Fruit fly (Drosophila melanogaster): Measurements from ENCODE around the gene G9a.

Gene G9a

dm6 chrX:278370-279096 lies 32.8 kb downstream of the G9a start:
- TF ChIP-seq CG2678 (tag; optimal IDR thresholded peaks at IDR 0.05) (peak; percentile 40), abd-A (tag; optimal IDR thresholded peaks at IDR 0.05) (peak; percentile 28), CG12659 (GFP tag; optimal IDR thresholded peaks at IDR 0.05) (peak; percentile 23), CG15011 (GFP tag; optimal IDR thresholded peaks at IDR 0.05) (peak; percentile 17), slbo (GFP tag; IDR thresholded peaks at IDR 0.05) (peak; percentile 49), ranshi (GFP tag; IDR thresholded peaks at IDR 0.05) (no peak), CG30403 (GFP tag; optimal IDR thresholded peaks at IDR 0.05) (peak; percentile 17), zfh2 (GFP tag; optimal IDR thresholded peaks at IDR 0.05) (no peak), CG11504 (tag; optimal IDR thresholded peaks at IDR 0.05) (peak; percentile 11), CG8290 (GFP tag; optimal IDR thresholded peaks at IDR 0.05) (no peak), CG8290 (tag; optimal IDR thresholded peaks at IDR 0.05) (peak in 1 of 2 experiments; percentile 59), seq (GFP tag; IDR thresholded peaks at IDR 0.05) (peak; percentile 62; the same call in 1 of the 2 replicates), Hmr (GFP tag; optimal IDR thresholded peaks at IDR 0.05) (peak; percentile 40), CG17359 (tag; optimal IDR thresholded peaks at IDR 0.05) (peak; percentile 3), CG15073 (GFP tag; optimal IDR thresholded peaks at IDR 0.05) (peak; percentile 98), Dip3 (GFP tag; optimal IDR thresholded peaks at IDR 0.05) (peak; percentile 2), CG7839 (tag; optimal IDR thresholded peaks at IDR 0.05) (peak; percentile 3), gem (tag; optimal IDR thresholded peaks at IDR 0.05) (peak; percentile 46), CG7556 (GFP tag; optimal IDR thresholded peaks at IDR 0.05) (peak; percentile 12), CG18011 (GFP tag; optimal IDR thresholded peaks at IDR 0.05) (no peak), Med (GFP tag) (peak; percentile 77), Kr (GFP tag; optimal IDR thresholded peaks at IDR 0.05) (peak; percentile 35), schlank (tag; optimal IDR thresholded peaks at IDR 0.05) (no peak), vvl (GFP tag; IDR thresholded peaks at IDR 0.05) (no peak), Asciz (GFP tag; optimal IDR thresholded peaks at IDR 0.05) (peak; percentile 7), Lim3 (GFP tag; IDR thresholded peaks at IDR 0.05) (no peak), CG7271 (tag; optimal IDR thresholded peaks at IDR 0.05) (no peak), usp (GFP tag; optimal IDR thresholded peaks at IDR 0.05) (no peak), ttk (GFP tag; IDR thresholded peaks at IDR 0.05) (no peak), Pdp1 (GFP tag; optimal IDR thresholded peaks at IDR 0.05) (peak in 1 of 2 experiments; percentile 21), NfI (GFP tag; optimal IDR thresholded peaks at IDR 0.05) (no peak), CG7963 (GFP tag; IDR thresholded peaks at IDR 0.05; ENCODE audit: partially characterized antibody) (no peak), CG13296 (GFP tag; optimal IDR thresholded peaks at IDR 0.05) (no peak), kah (GFP tag; optimal IDR thresholded peaks at IDR 0.05) (no peak), ci (GFP tag; IDR thresholded peaks at IDR 0.05) (peak; percentile 67; the same call in 2 of the 3 replicates), CG8924 (tag; optimal IDR thresholded peaks at IDR 0.05) (peak; percentile 29), insv (GFP tag; optimal IDR thresholded peaks at IDR 0.05) (peak; percentile 53 to 93), CG10462 (GFP tag; optimal IDR thresholded peaks at IDR 0.05) (no peak), CG10543 (GFP tag; optimal IDR thresholded peaks at IDR 0.05) (peak; percentile 10), Xrp1 (GFP tag; IDR thresholded peaks at IDR 0.05) (0 out of 2 replicates have a peak, but pooled peaks have one; percentile 17), eve (GFP tag; optimal IDR thresholded peaks at IDR 0.05) (peak in 1 of 2 experiments; percentile 75), Nf-YC (tag; optimal IDR thresholded peaks at IDR 0.05) (peak; percentile 47), kni (GFP tag; optimal IDR thresholded peaks at IDR 0.05) (peak; percentile 27), CG15269 (tag; optimal IDR thresholded peaks at IDR 0.05) (peak; percentile 23), ind (GFP tag; optimal IDR thresholded peaks at IDR 0.05) (peak; percentile 2), CG14441 (GFP tag; IDR thresholded peaks at IDR 0.05) (no peak), grau (tag; optimal IDR thresholded peaks at IDR 0.05) (peak; percentile 48), CG12219 (GFP tag; optimal IDR thresholded peaks at IDR 0.05) (no peak), CG3995 (GFP tag; optimal IDR thresholded peaks at IDR 0.05) (no peak)
